Worm (Caenorhabditis elegans): Measurements from ENCODE around the gene cex-2.

cex-2 gene

ce11 chrII:7880373-7880862 lies 45.2 kb upstream of the cex-2 start, which contains the start of gene perm-1:
Gene perm-1 (plus strand): TSS chrII:7880812.
- TF ChIP-seq snpc-1.2 (GFP tag; IDR thresholded peaks at IDR 0.05) (peak; percentile 60; the same call in 1 of the 2 replicates), lsy-2 (tag; optimal IDR thresholded peaks at IDR 0.05) (peak in 1 of 2 experiments; percentile 69), Y48G9A.11 (GFP tag; IDR thresholded peaks at IDR 0.05) (peak; percentile 79), F49E8.2 (tag; optimal IDR thresholded peaks at IDR 0.05; ENCODE audit: borderline replicate concordance) (peak; percentile 67), F26F4.8 (GFP tag; conservative IDR thresholded peaks at IDR 0.05) (no peak), unc-130 (GFP tag; optimal IDR thresholded peaks at IDR 0.05) (peak; percentile 75), hlh-30 (tag; optimal IDR thresholded peaks at IDR 0.05; ENCODE audit: insufficient read depth) (no peak), nhr-6 (tag; optimal IDR thresholded peaks at IDR 0.05) (no peak), lin-38 (GFP tag; IDR thresholded peaks at IDR 0.05) (peak; percentile 69)

ce11 chrII:7879266-7879718 lies 44.1 kb upstream of the cex-2 start, which contains the start of the genes vha-4 and T01H3.5:
Gene vha-4 (minus strand): TSS chrII:7879316.
Gene T01H3.5 (plus strand): TSS chrII:7879616.
- TF ChIP-seq ceh-82 (tag; optimal IDR thresholded peaks at IDR 0.05) (no peak), ztf-7 (tag; optimal IDR thresholded peaks at IDR 0.05) (no peak), mxl-3 (GFP tag; optimal IDR thresholded peaks at IDR 0.05) (peak; percentile 33), hlh-11 (tag; optimal IDR thresholded peaks at IDR 0.05) (peak; percentile 14), ama-1 (optimal IDR thresholded peaks at IDR 0.05) (peak; percentile 44), mes-2 (tag; optimal IDR thresholded peaks at IDR 0.05; ENCODE audit: poor library complexity, severe bottlenecking) (peak; percentile 70), nhr-28 (tag; optimal IDR thresholded peaks at IDR 0.05) (peak; percentile 8), hif-1 (tag; optimal IDR thresholded peaks at IDR 0.05) (peak in 1 of 2 experiments; percentile 16), lin-38 (GFP tag; IDR thresholded peaks at IDR 0.05) (peak; percentile 29; the same call in 1 of the 2 replicates), hlh-30 (tag; optimal IDR thresholded peaks at IDR 0.05; ENCODE audit: insufficient read depth) (no peak), nhr-77 (tag; optimal IDR thresholded peaks at IDR 0.05) (peak; percentile 9)

ce11 chrII:7877744-7878468 lies 42.7 kb upstream of the cex-2 start, which contains the start of gene T01H3.2:
Gene T01H3.2 (minus strand): TSS chrII:7877994.
- TF ChIP-seq mdt-29 (GFP tag; IDR thresholded peaks at IDR 0.05) (0 out of 2 replicates have a peak, but pooled peaks have one; percentile 20), dpl-1 (GFP tag; optimal IDR thresholded peaks at IDR 0.05) (no peak), ama-1 (optimal IDR thresholded peaks at IDR 0.05) (peak; percentile 27), lin-38 (GFP tag; IDR thresholded peaks at IDR 0.05) (peak; percentile 52), snpc-4 (tag; optimal IDR thresholded peaks at IDR 0.05) (no peak), daf-12 (tag; optimal IDR thresholded peaks at IDR 0.05) (no peak), ztf-7 (tag; optimal IDR thresholded peaks at IDR 0.05) (no peak), madf-5 (GFP tag; IDR thresholded peaks at IDR 0.05) (no peak), T26A8.4 (GFP tag; IDR thresholded peaks at IDR 0.05) (no peak), hlh-30 (tag; optimal IDR thresholded peaks at IDR 0.05; ENCODE audit: insufficient read depth) (no peak), daf-8 (GFP tag; IDR thresholded peaks at IDR 0.05) (no peak), Y48G9A.11 (GFP tag; IDR thresholded peaks at IDR 0.05) (0 out of 2 replicates have a peak, but pooled peaks have one; percentile 38), snpc-1.2 (GFP tag; IDR thresholded peaks at IDR 0.05) (no peak), skn-1 (tag; optimal IDR thresholded peaks at IDR 0.05) (no peak), daf-16 (GFP tag; optimal IDR thresholded peaks at IDR 0.05) (no peak), daf-16 (tag; optimal IDR thresholded peaks at IDR 0.05) (no peak), T20F7.1 (GFP tag; optimal IDR thresholded peaks at IDR 0.05) (peak; percentile 71), ceh-32 (tag; optimal IDR thresholded peaks at IDR 0.05; ENCODE audit: poor library complexity) (no peak), zfp-3 (GFP tag; conservative IDR thresholded peaks at IDR 0.05) (no peak), unc-62 (GFP tag; optimal IDR thresholded peaks at IDR 0.05 in 1 of 2) (peak in 1 of 2 experiments; percentile 96), unc-62 (tag; optimal IDR thresholded peaks at IDR 0.05) (no peak), spr-1 (tag; optimal IDR thresholded peaks at IDR 0.05) (peak; percentile 27), lsy-2 (tag; optimal IDR thresholded peaks at IDR 0.05) (peak in 1 of 2 experiments; percentile 39), lim-7 (GFP tag; IDR thresholded peaks at IDR 0.05) (no peak), vab-7 (GFP tag; IDR thresholded peaks at IDR 0.05) (no peak), madf-9 (GFP tag; conservative IDR thresholded peaks at IDR 0.05) (no peak), gei-8 (GFP tag; optimal IDR thresholded peaks at IDR 0.05) (no peak), dve-1 (tag; optimal IDR thresholded peaks at IDR 0.05; ENCODE audit: insufficient read depth) (peak; percentile 37), ZK337.2 (GFP tag; IDR thresholded peaks at IDR 0.05) (no peak), mep-1 (tag; optimal IDR thresholded peaks at IDR 0.05) (peak; percentile 26), hmg-1.1 (GFP tag; IDR thresholded peaks at IDR 0.05) (no peak), unc-39 (tag; optimal IDR thresholded peaks at IDR 0.05) (no peak), nhr-102 (tag; optimal IDR thresholded peaks at IDR 0.05) (peak; percentile 53)

Data from whole organism, L4 larva.